Worm (Caenorhabditis elegans): ENCODE measurements around the gene del-9.

ce11 chrX:3600390-3600789 is 16.7 kb downstream of the del-9 start, which contains the start of gene cgr-1:
- no peak for TF ChIP-seq snpc-4 (tag; optimal IDR thresholded peaks at IDR 0.05)
- TF ChIP-seq elt-1 (tag; optimal IDR thresholded peaks at IDR 0.05): no peak
- TF ChIP-seq nhr-11 (tag; optimal IDR thresholded peaks at IDR 0.05): no peak
